Fruit fly (Drosophila melanogaster) whole organism, wandering third instar larva: ENCODE data around the gene Pex12.

Experiments
- Abd-B ChIP-seq: fragments of >200 bp; optimal IDR thresholded peaks from 2 replicates; lab custom pipeline; 2017; ENCODE audit warnings: missing biosample characterization, missing genetic modification characterization
- CG32264 ChIP-seq: fragments of 200-800 bp; sonication (Bioruptor generic); optimal IDR thresholded peaks from 2 replicates; lab custom pipeline; 2016; ENCODE audit warnings: missing biosample characterization, missing genetic modification characterization
- CG9705 ChIP-seq: fragments of 200-800 bp; sonication (Bioruptor generic); optimal IDR thresholded peaks from 2 replicates; lab custom pipeline; 2018; ENCODE audit warnings: missing biosample characterization, mild to moderate bottlenecking, missing genetic modification characterization
- CrebA ChIP-seq: fragments of 200-800 bp; sonication (Bioruptor generic); optimal IDR thresholded peaks from 2 replicates; lab custom pipeline; 2016; ENCODE audit warnings: missing biosample characterization, mild to moderate bottlenecking, missing genetic modification characterization, borderline replicate concordance
- Dfd ChIP-seq: fragments of >200 bp; optimal IDR thresholded peaks from 2 replicates; lab custom pipeline; 2017; ENCODE audit warnings: missing biosample characterization, missing genetic modification characterization
- Dif ChIP-seq: fragments of 200-275, 200-300 bp; sonication (Bioruptor generic); optimal IDR thresholded peaks from 2 replicates; lab custom pipeline; 2018; ENCODE audit warnings: missing biosample characterization, missing genetic modification characterization; ENCODE audit not compliant: partially characterized antibody
- GATAd ChIP-seq: sonication (Bioruptor generic); optimal IDR thresholded peaks from 2 replicates; lab custom pipeline; 2016; ENCODE audit warnings: missing biosample characterization, missing genetic modification characterization
- HLH106 ChIP-seq: fragments of 200-800 bp; optimal IDR thresholded peaks from 3 replicates; lab custom pipeline; 2019; ENCODE audit warnings: missing biosample characterization, mild to moderate bottlenecking, missing genetic modification characterization, moderate library complexity
- Hnf4 ChIP-seq: fragments of 200-800 bp; sonication (Bioruptor generic); optimal IDR thresholded peaks from 2 replicates; lab custom pipeline; 2016; ENCODE audit warnings: missing biosample characterization, mild to moderate bottlenecking, missing genetic modification characterization
- Hr78 ChIP-seq: fragments of >200 bp; optimal IDR thresholded peaks from 2 replicates; lab custom pipeline; 2017; ENCODE audit warnings: missing biosample characterization, missing genetic modification characterization
- Hr83 ChIP-seq: fragments of 200-300 bp; sonication (Bioruptor generic); optimal IDR thresholded peaks from 2 replicates; lab custom pipeline; 2016; ENCODE audit warnings: missing biosample characterization, mild to moderate bottlenecking, missing genetic modification characterization, moderate library complexity; ENCODE audit not compliant: poor library complexity, severe bottlenecking
- Jra ChIP-seq: sonication (Bioruptor generic); optimal IDR thresholded peaks from 2 replicates; lab custom pipeline; 2016; ENCODE audit warnings: missing biosample characterization, missing genetic modification characterization
- Mio ChIP-seq: sonication (Bioruptor generic); optimal IDR thresholded peaks from 2 replicates; lab custom pipeline; 2016; ENCODE audit warnings: missing biosample characterization, missing genetic modification characterization
- Myc ChIP-seq: fragments of >200 bp; optimal IDR thresholded peaks from 2 replicates; lab custom pipeline; 2017
- N ChIP-seq: fragments of >200 bp; optimal IDR thresholded peaks from 2 replicates; lab custom pipeline; 2018; ENCODE audit warnings: missing biosample characterization, missing external identifiers, missing genetic modification characterization
- OdsH ChIP-seq: fragments of 200-800 bp; sonication (Bioruptor generic); optimal IDR thresholded peaks from 2 replicates; lab custom pipeline; 2016; ENCODE audit warnings: missing biosample characterization, mild to moderate bottlenecking, missing genetic modification characterization
- Rel ChIP-seq, 2 experiments: fragments of 200-800 bp; sonication (Bioruptor generic) in 1 of 2; optimal IDR thresholded peaks; 2 replicates in 1 of 2; 3 replicates in 1 of 2; lab custom pipeline; 2016 to 2019; ENCODE audit warnings: mild to moderate bottlenecking in 2 of 2, missing biosample characterization in 2 of 2, missing genetic modification characterization in 2 of 2, moderate library complexity in 1 of 2
- Sp1 ChIP-seq: fragments of 200-800 bp; sonication (Bioruptor generic); optimal IDR thresholded peaks from 3 replicates; lab custom pipeline; 2019; ENCODE audit warnings: missing biosample characterization, mild to moderate bottlenecking, missing genetic modification characterization, moderate library complexity
- Vsx2 ChIP-seq: fragments of 200-300, 225-300 bp; sonication (Bioruptor generic); optimal IDR thresholded peaks from 2 replicates; lab custom pipeline; 2018; ENCODE audit warnings: missing biosample characterization, missing genetic modification characterization; ENCODE audit not compliant: partially characterized antibody
- br ChIP-seq: fragments of 200-800 bp; sonication (Bioruptor generic); optimal IDR thresholded peaks from 2 replicates; lab custom pipeline; 2016; ENCODE audit warnings: missing biosample characterization, missing genetic modification characterization
- brk ChIP-seq: fragments of 200-800 bp; sonication (Bioruptor generic); optimal IDR thresholded peaks from 2 replicates; lab custom pipeline; 2016; ENCODE audit warnings: missing biosample characterization, mild to moderate bottlenecking, missing genetic modification characterization
- dl ChIP-seq, 2 experiments: fragments of 175-275, 200-275 bp in 1 of 2; fragments of 200-275 bp in 1 of 2; sonication (Bioruptor generic); optimal IDR thresholded peaks; lab custom pipeline; 2018; ENCODE audit warnings: mild to moderate bottlenecking in 2 of 2, missing biosample characterization in 2 of 2, missing genetic modification characterization in 2 of 2, moderate library complexity in 2 of 2; ENCODE audit not compliant: partially characterized antibody in 2 of 2, insufficient read depth in 1 of 2
- dmrt93B ChIP-seq: fragments of 200-800 bp; sonication (Bioruptor generic); optimal IDR thresholded peaks from 2 replicates; lab custom pipeline; 2018; ENCODE audit warnings: missing biosample characterization, mild to moderate bottlenecking, missing genetic modification characterization
- dsf ChIP-seq: sonication (Bioruptor generic); optimal IDR thresholded peaks from 2 replicates; lab custom pipeline; 2016; ENCODE audit warnings: missing biosample characterization, missing genetic modification characterization, borderline replicate concordance
- ey ChIP-seq: fragments of 200-800 bp; sonication (Bioruptor generic); optimal IDR thresholded peaks from 2 replicates; lab custom pipeline; 2016; ENCODE audit warnings: missing biosample characterization, missing genetic modification characterization
- foxo ChIP-seq, 2 experiments: fragments of 200-800 bp; sonication (Bioruptor generic); optimal IDR thresholded peaks; 2 replicates in 1 of 2; 3 replicates in 1 of 2; lab custom pipeline; 2016 to 2017; ENCODE audit warnings: missing biosample characterization in 2 of 2, missing genetic modification characterization in 2 of 2
- fru ChIP-seq: fragments of 200-800 bp; sonication (Bioruptor generic); optimal IDR thresholded peaks from 3 replicates; lab custom pipeline; 2016; ENCODE audit warnings: missing biosample characterization, mild to moderate bottlenecking, missing genetic modification characterization
- h ChIP-seq: fragments of 200-800 bp; sonication (Bioruptor generic); optimal IDR thresholded peaks from 3 replicates; lab custom pipeline; 2016; ENCODE audit warnings: missing biosample characterization, mild to moderate bottlenecking, missing genetic modification characterization
- jim ChIP-seq: fragments of 175-275, 200-325 bp; sonication (Bioruptor generic); optimal IDR thresholded peaks from 2 replicates; lab custom pipeline; 2016; ENCODE audit warnings: missing biosample characterization, mild to moderate bottlenecking, missing genetic modification characterization
- lola ChIP-seq: fragments of >200 bp; optimal IDR thresholded peaks from 2 replicates; lab custom pipeline; 2017; ENCODE audit warnings: missing biosample characterization, missing genetic modification characterization
- pan ChIP-seq: fragments of >200 bp; optimal IDR thresholded peaks from 2 replicates; lab custom pipeline; 2017
- psq ChIP-seq: fragments of 200-800 bp; sonication (Bioruptor generic); optimal IDR thresholded peaks from 3 replicates; lab custom pipeline; 2017; ENCODE audit warnings: missing biosample characterization, mild to moderate bottlenecking, missing genetic modification characterization, moderate library complexity
- rgr ChIP-seq: fragments of 200-800 bp; sonication (Bioruptor generic); optimal IDR thresholded peaks from 3 replicates; lab custom pipeline; 2016; ENCODE audit warnings: missing biosample characterization, mild to moderate bottlenecking, missing genetic modification characterization
- sage ChIP-seq: fragments of 200-800 bp; sonication (Bioruptor generic); optimal IDR thresholded peaks from 2 replicates; lab custom pipeline; 2016; ENCODE audit warnings: missing biosample characterization, mild to moderate bottlenecking, missing genetic modification characterization
- sv ChIP-seq: fragments of 200-800 bp; sonication (Bioruptor generic); optimal IDR thresholded peaks from 3 replicates; lab custom pipeline; 2016; ENCODE audit warnings: missing biosample characterization, missing genetic modification characterization
- tai ChIP-seq: sonication (Bioruptor generic); optimal IDR thresholded peaks from 2 replicates; lab custom pipeline; 2016; ENCODE audit warnings: missing biosample characterization, missing genetic modification characterization
- usp ChIP-seq: fragments of >200 bp; optimal IDR thresholded peaks from 2 replicates; lab custom pipeline; 2017; ENCODE audit warnings: missing biosample characterization, missing genetic modification characterization
- woc ChIP-seq: sonication (Bioruptor generic); optimal IDR thresholded peaks from 2 replicates; lab custom pipeline; 2016; ENCODE audit warnings: missing biosample characterization, mild to moderate bottlenecking, missing genetic modification characterization

The Pex12 gene

dm6 chr2L:866950-867744, 51.4 kb downstream of the Pex12 start:
- TF ChIP-seq sv (GFP tag; lab: Kevin White, UChicago) (peak; percentile 92), Hr83 (GFP tag; lab: Kevin White, UChicago) (peak; percentile 75), N (GFP tag; lab: Kevin White, UChicago) (no peak), jim (GFP tag; lab: Kevin White, UChicago) (peak; percentile 62), h (GFP tag; lab: Kevin White, UChicago) (peak; percentile 98), psq (GFP tag; lab: Kevin White, UChicago) (peak; percentile 91), dmrt93B (peak; percentile 92), Vsx2 (GFP tag; lab: Kevin White, UChicago) (no peak), usp (no peak), br (peak; percentile 97), rgr (GFP tag; lab: Kevin White, UChicago) (peak; percentile 97), Dfd (GFP tag; lab: Kevin White, UChicago) (peak; percentile 43), Hnf4 (GFP tag; lab: Kevin White, UChicago) (peak; percentile 97), brk (GFP tag; lab: Kevin White, UChicago) (peak; percentile 92), tai (GFP tag; lab: Kevin White, UChicago) (peak; percentile 95), HLH106 (tag; lab: Kevin White, UChicago) (peak; percentile 97), pan (lab: Kevin White, UChicago) (no peak), dl (GFP tag; optimal IDR thresholded peaks at IDR 0.05; lab: Kevin White, UChicago; ENCODE audit: insufficient read depth in 1 of 2, partially characterized antibody in 2 of 2) (no peak), Abd-B (GFP tag; lab: Kevin White, UChicago) (no peak), sage (GFP tag; lab: Kevin White, UChicago) (peak; percentile 97), Dif (GFP tag; lab: Kevin White, UChicago) (no peak), Hr78 (GFP tag; lab: Kevin White, UChicago) (no peak), OdsH (peak; percentile 96), foxo (GFP tag; optimal IDR thresholded peaks at IDR 0.05; lab: Kevin White, UChicago) (peak; percentile 83 to 97), CG32264 (peak; percentile 95), fru (peak; percentile 99), Sp1 (GFP tag; lab: Kevin White, UChicago) (peak; percentile 95), Myc (lab: Kevin White, UChicago) (no peak), Mio (GFP tag; lab: Kevin White, UChicago) (peak; percentile 74), Jra (GFP tag; lab: Kevin White, UChicago) (peak; percentile 88), Rel (GFP tag; optimal IDR thresholded peaks at IDR 0.05; lab: Kevin White, UChicago) (peak; percentile 46), Rel (tag; optimal IDR thresholded peaks at IDR 0.05; lab: Kevin White, UChicago) (peak; percentile 82), dsf (peak; percentile 75), GATAd (GFP tag; lab: Kevin White, UChicago) (peak; percentile 86), woc (GFP tag; lab: Kevin White, UChicago) (peak; percentile 94), lola (GFP tag; lab: Kevin White, UChicago) (no peak), CG9705 (GFP tag; lab: Kevin White, UChicago) (peak; percentile 95), CrebA (peak; percentile 75), ey (peak; percentile 98)
